Fruit fly (Drosophila melanogaster) whole organism, embryonic: ENCODE measurements around the gene CG4293.

ENCODE experiments used
- Awh ChIP-seq: fragments of 200-800 bp; sonication (Bioruptor generic); IDR thresholded peaks from 2 replicates; pipeline ENCODE4, ENCODE4 v1.3.6; 2022; ENCODE audit warnings: missing biosample characterization, missing genetic modification characterization
- B-H1 ChIP-seq: fragments of 200-800 bp; sonication (Bioruptor generic); IDR thresholded peaks from 3 replicates; pipeline ENCODE4 v1.3.6; 2022; ENCODE audit warnings: missing biosample characterization, missing genetic modification characterization
- BEAF-32 ChIP-seq: fragments of 200-800 bp; sonication (Bioruptor generic); optimal IDR thresholded peaks from 3 replicates; lab custom pipeline; 2017; ENCODE audit warnings: missing biosample characterization, missing genetic modification characterization, mild to moderate bottlenecking, moderate library complexity, missing genetic modification reagents
- CG10366 ChIP-seq: fragments of 200-800 bp; sonication (Bioruptor generic); IDR thresholded peaks from 2 replicates; pipeline ENCODE4 v1.3.6; 2022; ENCODE audit warnings: missing biosample characterization, missing genetic modification characterization
- CG10462 ChIP-seq: fragments of 200-800 bp; sonication (Bioruptor generic); optimal IDR thresholded peaks from 2 replicates; lab custom pipeline; 2016; ENCODE audit warnings: missing biosample characterization, missing genetic modification characterization
- CG12744 ChIP-seq: fragments of 200-800 bp; sonication (Bioruptor generic); optimal IDR thresholded peaks from 2 replicates; lab custom pipeline; 2016; ENCODE audit warnings: missing biosample characterization, missing genetic modification characterization
- CG14710 ChIP-seq: fragments of 200-800 bp; sonication (Bioruptor generic); optimal IDR thresholded peaks from 3 replicates; lab custom pipeline; 2019; ENCODE audit warnings: missing biosample characterization, mild to moderate bottlenecking, missing genetic modification characterization, moderate library complexity
- CG14965 ChIP-seq: fragments of 200-800 bp; sonication (Bioruptor generic); optimal IDR thresholded peaks from 2 replicates; lab custom pipeline; 2016; ENCODE audit warnings: missing biosample characterization, missing genetic modification characterization, borderline replicate concordance
- CG15514 ChIP-seq: fragments of 200-800 bp; sonication (Bioruptor generic); optimal IDR thresholded peaks from 3 replicates; lab custom pipeline; 2017; ENCODE audit warnings: missing biosample characterization, missing genetic modification characterization, mild to moderate bottlenecking, moderate library complexity, missing genetic modification reagents
- CG18599 ChIP-seq: fragments of 200-800 bp; sonication (Bioruptor generic); optimal IDR thresholded peaks from 3 replicates; lab custom pipeline; 2017; ENCODE audit warnings: missing biosample characterization, missing genetic modification characterization, mild to moderate bottlenecking, moderate library complexity, missing genetic modification reagents
- CG2875 ChIP-seq: fragments of 200-800 bp; sonication (Bioruptor generic); optimal IDR thresholded peaks from 2 replicates; lab custom pipeline; 2017; ENCODE audit warnings: missing biosample characterization, mild to moderate bottlenecking, missing genetic modification characterization, missing genetic modification reagents
- CG3281 ChIP-seq: fragments of 200-800 bp; sonication (Bioruptor generic); optimal IDR thresholded peaks from 3 replicates; lab custom pipeline; 2017; ENCODE audit warnings: missing biosample characterization, mild to moderate bottlenecking, missing genetic modification characterization
- CG3838 ChIP-seq: fragments of 200-800 bp; sonication (Bioruptor generic); optimal IDR thresholded peaks from 3 replicates; lab custom pipeline; 2016; ENCODE audit warnings: missing biosample characterization, missing genetic modification characterization
- CG3995 ChIP-seq: fragments of 200-800 bp; sonication (Bioruptor generic); optimal IDR thresholded peaks from 3 replicates; lab custom pipeline; 2016; ENCODE audit warnings: missing biosample characterization, missing genetic modification characterization
- CG6683 ChIP-seq: fragments of 200-800 bp; sonication (Bioruptor generic); optimal IDR thresholded peaks from 2 replicates; lab custom pipeline; 2017; ENCODE audit warnings: missing biosample characterization, mild to moderate bottlenecking, missing genetic modification characterization, missing genetic modification reagents
- CG6689 ChIP-seq: fragments of 200-800 bp; sonication (Bioruptor generic); IDR thresholded peaks from 2 replicates; pipeline ENCODE4 v1.3.6; 2022; ENCODE audit warnings: missing biosample characterization, missing genetic modification characterization
- D ChIP-seq, 2 experiments: fragments of 200-800 bp in 1 of 2; fragments of >200 bp in 1 of 2; sonication (Bioruptor generic) in 1 of 2; optimal IDR thresholded peaks; 2 replicates in 1 of 2; 3 replicates in 1 of 2; lab custom pipeline; 2017; ENCODE audit warnings: mild to moderate bottlenecking in 1 of 2, missing biosample characterization in 1 of 2, missing genetic modification characterization in 1 of 2, missing genetic modification reagents in 1 of 2
- Dll ChIP-seq: fragments of 200-800 bp; sonication (Bioruptor generic); IDR thresholded peaks from 4 replicates; pipeline ENCODE4 v1.3.6; 2022; ENCODE audit warnings: missing biosample characterization, missing genetic modification characterization; ENCODE audit not compliant: partially characterized antibody
- Doc3 ChIP-seq: fragments of 200-800 bp; sonication (Bioruptor generic); IDR thresholded peaks from 3 replicates; pipeline ENCODE4 v1.3.6; 2022; ENCODE audit warnings: missing biosample characterization, missing genetic modification characterization; ENCODE audit not compliant: partially characterized antibody
- HHEX ChIP-seq: fragments of 200-800 bp; sonication (Bioruptor generic); optimal IDR thresholded peaks from 3 replicates; lab custom pipeline; 2017; ENCODE audit warnings: missing biosample characterization, mild to moderate bottlenecking, missing genetic modification characterization, missing genetic modification reagents
- Hmx ChIP-seq: fragments of 200-800 bp; sonication (Bioruptor generic); optimal IDR thresholded peaks from 2 replicates; lab custom pipeline; 2016; ENCODE audit warnings: missing biosample characterization, missing genetic modification characterization
- Hr3 ChIP-seq: fragments of 200-800 bp; sonication (Bioruptor generic); optimal IDR thresholded peaks from 3 replicates; lab custom pipeline; 2016; ENCODE audit warnings: missing biosample characterization, missing genetic modification characterization
- Hsf ChIP-seq: fragments of 200-800 bp; sonication (Bioruptor generic); optimal IDR thresholded peaks from 3 replicates; lab custom pipeline; 2016; ENCODE audit warnings: missing biosample characterization, missing genetic modification characterization
- Lhr ChIP-seq: fragments of 200-800 bp; sonication (Bioruptor generic); optimal IDR thresholded peaks from 3 replicates; lab custom pipeline; 2017; ENCODE audit warnings: mild to moderate bottlenecking, missing biosample characterization, missing genetic modification reagents, missing genetic modification characterization
- Med ChIP-seq: fragments of 200-800 bp; sonication (Bioruptor generic); peaks from one replicate; lab custom pipeline; 2016; ENCODE audit warnings: missing biosample characterization, missing genetic modification characterization, mild to moderate bottlenecking, inconsistent platforms, moderate library complexity
- Side ChIP-seq: fragments of 200-800 bp; sonication (Bioruptor generic); optimal IDR thresholded peaks from 2 replicates; lab custom pipeline; 2016; ENCODE audit warnings: missing biosample characterization, missing genetic modification characterization
- Six4 ChIP-seq: fragments of 200-800 bp; sonication (Bioruptor generic); optimal IDR thresholded peaks from 2 replicates; lab custom pipeline; 2016; ENCODE audit warnings: missing biosample characterization, missing genetic modification characterization
- Sry-δ ChIP-seq: fragments of 200-800 bp; sonication (Bioruptor generic); optimal IDR thresholded peaks from 2 replicates; lab custom pipeline; 2016; ENCODE audit warnings: missing biosample characterization, missing genetic modification characterization
- amos ChIP-seq: fragments of 200-800 bp; sonication (Bioruptor generic); IDR thresholded peaks from 2 replicates; pipeline ENCODE4 v1.3.6; 2022; ENCODE audit warnings: missing biosample characterization, missing genetic modification characterization; ENCODE audit not compliant: partially characterized antibody
- caup ChIP-seq: fragments of 200-800 bp; sonication (Bioruptor generic); optimal IDR thresholded peaks from 3 replicates; lab custom pipeline; 2017; ENCODE audit warnings: missing biosample characterization, mild to moderate bottlenecking, missing genetic modification characterization, moderate library complexity; ENCODE audit not compliant: severe bottlenecking
- crc ChIP-seq: fragments of 200-800 bp; sonication (Bioruptor generic); optimal IDR thresholded peaks from 2 replicates; lab custom pipeline; 2016; ENCODE audit warnings: missing biosample characterization, missing genetic modification characterization
- disco-r ChIP-seq: fragments of 200-800 bp; sonication (Bioruptor generic); optimal IDR thresholded peaks from 2 replicates; lab custom pipeline; 2016; ENCODE audit warnings: missing biosample characterization, missing genetic modification characterization
- dm ChIP-seq: fragments of 200-800 bp; sonication (Bioruptor generic); optimal IDR thresholded peaks from 3 replicates; lab custom pipeline; 2016; ENCODE audit warnings: missing biosample characterization, missing genetic modification characterization
- emc ChIP-seq: fragments of 200-800 bp; sonication (Bioruptor generic); optimal IDR thresholded peaks from 2 replicates; lab custom pipeline; 2016; ENCODE audit warnings: missing biosample characterization, missing genetic modification characterization
- esg ChIP-seq: fragments of 200-800 bp; sonication (Bioruptor generic); conservative IDR thresholded peaks from 2 replicates; pipeline ENCODE4 v1.3.6; 2022; ENCODE audit warnings: missing biosample characterization, missing genetic modification characterization
- ewg ChIP-seq: fragments of 200-800 bp; sonication (Bioruptor generic); optimal IDR thresholded peaks from 3 replicates; lab custom pipeline; 2017; ENCODE audit warnings: mild to moderate bottlenecking, missing biosample characterization, missing genetic modification reagents, missing genetic modification characterization
- h ChIP-seq: fragments of >200 bp; optimal IDR thresholded peaks from 2 replicates; lab custom pipeline; 2017
- knrl ChIP-seq: fragments of 200-800 bp; sonication (Bioruptor generic); IDR thresholded peaks from 3 replicates; pipeline ENCODE4 v1.3.6; 2022; ENCODE audit warnings: missing biosample characterization, missing genetic modification characterization; ENCODE audit not compliant: partially characterized antibody
- lilli ChIP-seq: fragments of 200-800 bp; sonication (Bioruptor generic); optimal IDR thresholded peaks from 3 replicates; lab custom pipeline; 2016; ENCODE audit warnings: missing biosample characterization, missing genetic modification characterization
- phol ChIP-seq: fragments of 200-800 bp; sonication (Bioruptor generic); optimal IDR thresholded peaks from 3 replicates; lab custom pipeline; 2018; ENCODE audit warnings: missing biosample characterization, mild to moderate bottlenecking, missing genetic modification characterization, moderate library complexity
- row ChIP-seq: fragments of 200-800 bp; sonication (Bioruptor generic); IDR thresholded peaks from 3 replicates; pipeline ENCODE4 v1.3.6; 2022; ENCODE audit warnings: missing biosample characterization, missing genetic modification characterization
- sens ChIP-seq: fragments of 200-800 bp; sonication (Bioruptor generic); peaks from one replicate; lab custom pipeline; 2016; ENCODE audit warnings: missing biosample characterization, missing genetic modification characterization
- sisA ChIP-seq: fragments of 200-800 bp; sonication (Bioruptor generic); IDR thresholded peaks from 2 replicates; pipeline ENCODE4 v1.3.6; 2022; ENCODE audit warnings: missing biosample characterization, missing genetic modification characterization
- sug ChIP-seq: fragments of 200-800 bp; optimal IDR thresholded peaks from 2 replicates; lab custom pipeline; 2019; ENCODE audit warnings: missing biosample characterization, mild to moderate bottlenecking, missing genetic modification characterization, moderate library complexity
- tll ChIP-seq, 2 experiments: fragments of 200-800 bp in 1 of 2; fragments of >200 bp in 1 of 2; sonication (Bioruptor generic) in 1 of 2; optimal IDR thresholded peaks; 2 replicates each; lab custom pipeline; 2017 to 2019; ENCODE audit warnings: missing biosample characterization in 2 of 2, missing genetic modification characterization in 2 of 2, mild to moderate bottlenecking in 1 of 2, moderate library complexity in 1 of 2
- tna ChIP-seq: fragments of 200-800 bp; sonication (Bioruptor generic); IDR thresholded peaks from 2 replicates; pipeline ENCODE4 v1.3.6; 2022; ENCODE audit warnings: missing biosample characterization, missing genetic modification characterization; ENCODE audit not compliant: partially characterized antibody
- tx ChIP-seq: fragments of 200-800 bp; sonication (Bioruptor generic); optimal IDR thresholded peaks from 2 replicates; lab custom pipeline; 2016; ENCODE audit warnings: missing biosample characterization, missing genetic modification characterization
- vvl ChIP-seq: fragments of 200-800 bp; sonication (Bioruptor generic); IDR thresholded peaks from 2 replicates; pipeline ENCODE4 v1.3.6; 2022; ENCODE audit warnings: missing biosample characterization, missing genetic modification characterization
- wdn ChIP-seq: fragments of 200-800 bp; sonication (Bioruptor generic); IDR thresholded peaks from 2 replicates; pipeline ENCODE4 v1.3.6; 2022; ENCODE audit warnings: missing biosample characterization, missing genetic modification characterization
- zf30C ChIP-seq: fragments of 200-800 bp; sonication (Bioruptor generic); optimal IDR thresholded peaks from 3 replicates; lab custom pipeline; 2018; ENCODE audit warnings: missing biosample characterization, mild to moderate bottlenecking, missing genetic modification characterization

CG4293 gene

DNA sequence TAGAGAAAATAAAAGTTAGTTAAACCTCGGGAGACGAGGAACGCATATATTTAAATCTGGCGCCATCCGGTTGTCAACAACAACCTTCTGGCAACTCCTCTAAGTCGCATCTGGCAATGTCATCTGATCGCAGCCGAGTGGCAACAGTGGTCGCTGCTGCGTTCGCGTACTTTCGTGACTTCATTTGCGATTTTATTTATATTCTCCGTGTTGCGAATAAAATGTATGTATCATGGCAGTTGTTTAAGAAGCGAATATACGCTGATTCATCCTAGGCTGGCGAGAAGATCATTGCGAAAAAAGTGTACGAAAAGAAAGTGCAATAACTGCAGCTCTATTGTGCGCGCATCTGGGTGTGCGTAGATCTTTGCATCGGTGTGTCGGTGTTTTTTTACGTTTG is 33.8 kb downstream of the CG4293 start, which contains the start of gene svr (continued):
- TF ChIP-seq Six4 (GFP tag; lab: Kevin White, UChicago): no peak
- peak; percentile 45 for TF ChIP-seq CG14710 (tag; lab: Kevin White, UChicago)
- TF ChIP-seq CG18599 (GFP tag; lab: Kevin White, UChicago): no peak
- TF ChIP-seq CG3281 (GFP tag; lab: Kevin White, UChicago): no peak
- TF ChIP-seq tll (GFP tag; optimal IDR thresholded peaks at IDR 0.05; lab: Kevin White, UChicago): no peak
- no peak for TF ChIP-seq Hr3 (GFP tag; lab: Kevin White, UChicago)
- TF ChIP-seq CG10462 (GFP tag; lab: Kevin White, UChicago): no peak
- no peak for TF ChIP-seq B-H1
- TF ChIP-seq caup (GFP tag; lab: Kevin White, UChicago): no peak
- TF ChIP-seq amos (GFP tag; lab: Robert Waterston, UW): peak; percentile 48; the same call in 1 of the 2 replicates
- no peak for TF ChIP-seq CG10366 (GFP tag; lab: Robert Waterston, UW)
- 0 out of 3 replicates have a peak, but pooled peaks have one; percentile 27 for TF ChIP-seq knrl (GFP tag; lab: Robert Waterston, UW)
- no peak for TF ChIP-seq Doc3 (GFP tag; lab: Robert Waterston, UW)
- TF ChIP-seq CG15514 (GFP tag; lab: Kevin White, UChicago): peak; percentile 64
- peak; percentile 59 for TF ChIP-seq BEAF-32
- no peak for TF ChIP-seq h (lab: Kevin White, UChicago)
- TF ChIP-seq Hmx: no peak
- TF ChIP-seq esg (GFP tag; lab: Robert Waterston, UW): no peak
- no peak for TF ChIP-seq D (optimal IDR thresholded peaks at IDR 0.05; lab: Kevin White, UChicago)
- TF ChIP-seq D (GFP tag; optimal IDR thresholded peaks at IDR 0.05; lab: Kevin White, UChicago): no peak
- peak; percentile 37 for TF ChIP-seq Lhr (GFP tag; lab: Kevin White, UChicago)
- TF ChIP-seq disco-r (GFP tag; lab: Kevin White, UChicago): no peak
- TF ChIP-seq tx (GFP tag; lab: Kevin White, UChicago): no peak
- TF ChIP-seq HHEX: no peak
- no peak for TF ChIP-seq CG6683 (GFP tag; lab: Kevin White, UChicago)
- peak; percentile 18 for TF ChIP-seq sug (tag; lab: Kevin White, UChicago)
- no peak for TF ChIP-seq CG12744 (GFP tag; lab: Kevin White, UChicago)
- 0 out of 3 replicates have a peak, but pooled peaks have one; percentile 9 for TF ChIP-seq row (GFP tag; lab: Robert Waterston, UW)
- TF ChIP-seq dm (GFP tag; lab: Kevin White, UChicago): no peak
- no peak for TF ChIP-seq CG2875 (GFP tag; lab: Kevin White, UChicago)
- TF ChIP-seq CG14965 (GFP tag; lab: Kevin White, UChicago): no peak
- no peak for TF ChIP-seq sisA (GFP tag; lab: Robert Waterston, UW)
- no peak for TF ChIP-seq zf30C (GFP tag; lab: Kevin White, UChicago)
- no peak for TF ChIP-seq crc
- no peak for TF ChIP-seq vvl
- no peak for TF ChIP-seq Side
- peak; percentile 77 for TF ChIP-seq Med
- no peak for TF ChIP-seq Hsf (GFP tag; lab: Kevin White, UChicago)
- no peak for TF ChIP-seq lilli (GFP tag; lab: Kevin White, UChicago)
- TF ChIP-seq sens (GFP tag; lab: Kevin White, UChicago): peak; percentile 83
- peak; percentile 34 for TF ChIP-seq Sry-δ
- no peak for TF ChIP-seq emc (GFP tag; lab: Kevin White, UChicago)
- TF ChIP-seq ewg: peak; percentile 10
- TF ChIP-seq tna: no peak
- no peak for TF ChIP-seq wdn (GFP tag; lab: Robert Waterston, UW)
- 0 out of 4 replicates have a peak, but pooled peaks have one; percentile 34 for TF ChIP-seq Dll (GFP tag; lab: Robert Waterston, UW)
- peak; percentile 89 for TF ChIP-seq CG3995 (GFP tag; lab: Kevin White, UChicago)
- peak; percentile 17 for TF ChIP-seq phol (tag; lab: Kevin White, UChicago)
- no peak for TF ChIP-seq CG6689 (GFP tag; lab: Robert Waterston, UW)
- TF ChIP-seq CG3838 (GFP tag; lab: Kevin White, UChicago): no peak
- no peak for TF ChIP-seq Awh (GFP tag; lab: Robert Waterston, UW)
